Fruit fly (Drosophila melanogaster) S2 (cell line): ENCODE data around the gene Nup133.

ENCODE experiments used
- CG8478 ChIP-seq: fragments of >200 bp; optimal IDR thresholded peaks from 2 replicates; lab custom pipeline; 2018
- CTCF ChIP-seq, 2 experiments: fragments of >200 bp; optimal IDR thresholded peaks; 2 replicates each; lab custom pipeline; 2018

DNA sequence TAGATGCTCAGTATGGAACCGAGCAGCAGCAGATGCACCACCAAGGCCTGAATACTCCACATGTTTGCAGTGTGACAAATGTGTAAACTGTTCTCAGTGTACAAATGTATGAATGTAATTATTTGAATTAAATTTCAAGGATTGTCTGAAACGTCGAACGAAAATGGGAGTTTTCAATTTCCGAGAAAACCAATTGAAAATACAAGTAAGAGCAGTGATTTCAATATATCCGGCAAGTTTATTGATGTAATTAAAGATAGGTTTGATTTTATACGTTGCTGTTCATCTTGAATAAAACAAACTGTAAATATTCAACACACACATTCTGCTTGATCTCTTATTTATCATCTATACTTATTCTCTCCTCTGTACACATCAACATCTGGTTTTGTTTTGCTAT is 20.3 kb downstream of the Nup133 start, which contains the start of gene CG4907:
- TF ChIP-seq CTCF (optimal IDR thresholded peaks at IDR 0.05; lab: Kevin White, UChicago) (no peak), CG8478 (lab: Kevin White, UChicago) (no peak)
